Worm (Caenorhabditis elegans) whole organism, L3 larva: ENCODE results near the gene F18E3.11.
A peak's percentile ranks its signal among the peaks of the same experiment; 100 is the strongest.

Source experiments
- ama-1 ChIP-seq: fragments of 150-350 bp; optimal IDR thresholded peaks from 2 replicates; lab custom pipeline; 2018
- elt-3 ChIP-seq, 3 experiments: fragments of 150-350 bp in 1 of 3; sonication (generic microtip) in 2 of 3; optimal IDR thresholded peaks; 2 replicates in 2 of 3; 4 replicates in 1 of 3; lab custom pipeline; 2014 to 2017; ENCODE audit warnings: missing biosample characterization in 3 of 3, missing genetic modification characterization in 3 of 3
- fkh-10 ChIP-seq: sonication (generic microtip); optimal IDR thresholded peaks from 2 replicates; lab custom pipeline; 2017; ENCODE audit warnings: missing biosample characterization, missing genetic modification reagents, missing genetic modification characterization
- fos-1 ChIP-seq: fragments of 150-350 bp; optimal IDR thresholded peaks from 2 replicates; lab custom pipeline; 2014; ENCODE audit warnings: missing biosample characterization, missing genetic modification characterization
- jun-1 ChIP-seq: fragments of 150-350 bp; optimal IDR thresholded peaks from 2 replicates; lab custom pipeline; 2014; ENCODE audit warnings: missing biosample characterization, missing genetic modification reagents, missing genetic modification characterization
- lsy-12 ChIP-seq: sonication (generic microtip); optimal IDR thresholded peaks from 2 replicates; lab custom pipeline; 2016; ENCODE audit warnings: mild to moderate bottlenecking, missing genetic modification characterization, missing compliant biosample characterization
- nhr-11 ChIP-seq: fragments of 150-350 bp; optimal IDR thresholded peaks from 2 replicates; lab custom pipeline; 2014; ENCODE audit warnings: missing biosample characterization, missing genetic modification characterization
- pha-4 ChIP-seq: fragments of 150-350 bp; optimal IDR thresholded peaks from 2 replicates; lab custom pipeline; 2014; ENCODE audit warnings: missing biosample characterization, missing genetic modification reagents, missing genetic modification characterization
- snpc-4 ChIP-seq: fragments of 150-350 bp; optimal IDR thresholded peaks from 2 replicates; lab custom pipeline; 2014; ENCODE audit warnings: missing biosample characterization, missing genetic modification characterization
- unc-62 ChIP-seq: fragments of 150-350 bp; sonication (generic microtip); optimal IDR thresholded peaks from 4 replicates; lab custom pipeline; 2014; ENCODE audit warnings: missing biosample characterization, missing genetic modification reagents, missing genetic modification characterization

DNA sequence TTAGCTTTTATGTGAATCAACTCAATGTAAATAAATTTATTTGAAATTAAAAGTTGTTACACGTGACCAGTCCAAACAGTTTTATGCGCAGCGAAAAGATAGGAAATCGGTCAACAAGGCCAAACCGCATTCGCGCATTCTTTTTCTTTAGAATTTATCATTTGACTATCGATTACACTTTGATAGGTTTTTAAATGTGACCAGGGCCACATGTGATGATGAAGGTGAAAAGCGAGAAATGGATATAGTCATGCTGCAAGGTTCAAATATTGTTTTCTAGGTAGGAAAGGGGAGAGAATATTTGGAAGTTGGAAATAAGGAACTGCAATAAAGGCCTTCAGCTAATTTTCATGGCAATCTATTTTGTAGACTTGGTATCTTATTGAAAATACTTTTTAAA lies 23.6 kb downstream of the F18E3.11 start:
- TF ChIP-seq fkh-10 (GFP tag; lab: Kevin White, UChicago) (no peak), lsy-12 (tag; lab: Kevin White, UChicago) (no peak), jun-1 (tag; lab: Kevin White, UChicago) (no peak), snpc-4 (no peak), ama-1 (lab: Kevin White, UChicago) (peak; percentile 98), nhr-11 (tag; lab: Kevin White, UChicago) (no peak), elt-3 (tag; optimal IDR thresholded peaks at IDR 0.05; lab: Kevin White, UChicago) (peak in 2 of 3 experiments; percentile 14 to 91), fos-1 (no peak), pha-4 (peak; percentile 14), unc-62 (no peak)
